Fruit fly (Drosophila melanogaster) whole organism, wandering third instar larva: ENCODE data around the gene CG5162.

ENCODE experiments used
- CG9705 ChIP-seq: fragments of 200-800 bp; sonication (Bioruptor generic); optimal IDR thresholded peaks from 2 replicates; lab custom pipeline; 2018; ENCODE audit warnings: missing biosample characterization, mild to moderate bottlenecking, missing genetic modification characterization
- Sp1 ChIP-seq: fragments of 200-800 bp; sonication (Bioruptor generic); optimal IDR thresholded peaks from 3 replicates; lab custom pipeline; 2019; ENCODE audit warnings: missing biosample characterization, mild to moderate bottlenecking, missing genetic modification characterization, moderate library complexity

dm6 chrX:17254094-17254493 lies 39.0 kb downstream of the CG5162 start:
- no peak for TF ChIP-seq CG9705 (GFP tag; lab: Kevin White, UChicago)
- TF ChIP-seq Sp1 (GFP tag; lab: Kevin White, UChicago) = no peak
